Worm (Caenorhabditis elegans): ENCODE results near the gene C05D9.7.
A peak's percentile ranks its signal among the peaks of the same experiment; 100 is the strongest.

C05D9.7 gene

ce11 chrX:1093154-1093553 lies 26.1 kb downstream of the C05D9.7 start (continued):
- TF ChIP-seq nhr-237 (tag; optimal IDR thresholded peaks at IDR 0.05) (no peak), fos-1 (tag; optimal IDR thresholded peaks at IDR 0.05) (peak; percentile 92), mdl-1 (tag; optimal IDR thresholded peaks at IDR 0.05) (peak; percentile 95 to 98), lin-39 (tag; optimal IDR thresholded peaks at IDR 0.05) (peak; percentile 43), unc-62 (GFP tag; optimal IDR thresholded peaks at IDR 0.05) (peak; percentile 88), nhr-10 (tag; optimal IDR thresholded peaks at IDR 0.05) (peak; percentile 62), ztf-1 (GFP tag; conservative IDR thresholded peaks at IDR 0.05) (no peak), snpc-4 (tag; optimal IDR thresholded peaks at IDR 0.05) (peak; percentile 82)

- TF ChIP-seq ztf-1 (GFP tag; conservative IDR thresholded peaks at IDR 0.05), result no peak
- TF ChIP-seq ZK546.5 (tag; optimal IDR thresholded peaks at IDR 0.05), result no peak
- no peak for TF ChIP-seq ztf-4 (tag; optimal IDR thresholded peaks at IDR 0.05)
- no peak for TF ChIP-seq mab-5 (tag; optimal IDR thresholded peaks at IDR 0.05)
- TF ChIP-seq nhr-11 (tag; optimal IDR thresholded peaks at IDR 0.05), result no peak
- no peak for TF ChIP-seq snpc-4 (tag; optimal IDR thresholded peaks at IDR 0.05)
- TF ChIP-seq egl-27 (tag; optimal IDR thresholded peaks at IDR 0.05), result no peak
Observed at ce11 chrX:1089676-1090075, 29.5 kb downstream of the C05D9.7 start.

- TF ChIP-seq mab-5 (tag; optimal IDR thresholded peaks at IDR 0.05) (no peak), nhr-23 (tag; optimal IDR thresholded peaks at IDR 0.05) (no peak), sma-3 (GFP tag; optimal IDR thresholded peaks at IDR 0.05) (no peak)
Observed at ce11 chrX:1089133-1089532, 30.1 kb downstream of the C05D9.7 start.

- TF ChIP-seq alr-1 (tag; optimal IDR thresholded peaks at IDR 0.05) (no peak), Y55F3AM.14 (GFP tag; optimal IDR thresholded peaks at IDR 0.05) (no peak), nhr-12 (tag; optimal IDR thresholded peaks at IDR 0.05) (no peak), ztf-11 (tag; optimal IDR thresholded peaks at IDR 0.05) (no peak), nhr-11 (tag; optimal IDR thresholded peaks at IDR 0.05) (no peak), nhr-237 (tag; optimal IDR thresholded peaks at IDR 0.05) (no peak), peb-1 (tag; optimal IDR thresholded peaks at IDR 0.05) (no peak), ceh-16 (tag; optimal IDR thresholded peaks at IDR 0.05) (no peak), nhr-129 (tag; optimal IDR thresholded peaks at IDR 0.05) (no peak), sem-4 (tag; optimal IDR thresholded peaks at IDR 0.05) (no peak), nhr-23 (tag; optimal IDR thresholded peaks at IDR 0.05) (no peak), ztf-4 (tag; optimal IDR thresholded peaks at IDR 0.05) (no peak), R02D3.7 (tag; optimal IDR thresholded peaks at IDR 0.05) (no peak), nhr-10 (tag; optimal IDR thresholded peaks at IDR 0.05) (no peak), blmp-1 (tag; optimal IDR thresholded peaks at IDR 0.05; ENCODE audit: insufficient read depth) (no peak), lin-13 (GFP tag; optimal IDR thresholded peaks at IDR 0.05) (no peak), skn-1 (tag; optimal IDR thresholded peaks at IDR 0.05) (no peak), crh-2 (tag; optimal IDR thresholded peaks at IDR 0.05) (no peak), ZK546.5 (tag; optimal IDR thresholded peaks at IDR 0.05) (no peak), sma-3 (GFP tag; optimal IDR thresholded peaks at IDR 0.05) (no peak)
Observed at ce11 chrX:1088048-1088447, 31.2 kb downstream of the C05D9.7 start, which contains the start of gene rei-2. Gene rei-2, minus strand, starts transcription at chrX:1088148.

ce11 chrX:1086406-1086897 lies 32.8 kb downstream of the C05D9.7 start:
- peak; percentile 57 for TF ChIP-seq nhr-25 (tag; optimal IDR thresholded peaks at IDR 0.05)
- TF ChIP-seq nhr-12 (tag; optimal IDR thresholded peaks at IDR 0.05), result no peak
- no peak for TF ChIP-seq nhr-237 (tag; optimal IDR thresholded peaks at IDR 0.05)
- no peak for TF ChIP-seq nhr-77 (tag; optimal IDR thresholded peaks at IDR 0.05)
- peak; percentile 9 for TF ChIP-seq unc-55 (GFP tag; optimal IDR thresholded peaks at IDR 0.05)
- no peak for TF ChIP-seq lsy-2 (tag; optimal IDR thresholded peaks at IDR 0.05)
- peak; percentile 6 for TF ChIP-seq sma-9 (GFP tag; optimal IDR thresholded peaks at IDR 0.05)
- no peak for TF ChIP-seq sma-9 (tag; optimal IDR thresholded peaks at IDR 0.05)
- peak; percentile 13 for TF ChIP-seq sem-4 (tag; optimal IDR thresholded peaks at IDR 0.05)
- TF ChIP-seq zag-1 (tag; optimal IDR thresholded peaks at IDR 0.05), result no peak

All from whole organism, L2 larva.